Fruit fly (Drosophila melanogaster): Measurements from ENCODE around the gene CG6144.

CG6144 gene

dm6 chr2L:10506557-10507252 lies 18.2 kb downstream of the CG6144 start, which contains the start of the genes Myo31DF and CG6094 (continued):
- TF ChIP-seq gem (tag; optimal IDR thresholded peaks at IDR 0.05) (peak; percentile 39), grn (GFP tag; optimal IDR thresholded peaks at IDR 0.05) (no peak), oc (tag; optimal IDR thresholded peaks at IDR 0.05) (peak; percentile 0), CG4707 (GFP tag; optimal IDR thresholded peaks at IDR 0.05) (no peak), Doc3 (GFP tag; IDR thresholded peaks at IDR 0.05; ENCODE audit: partially characterized antibody) (no peak), ftz-f1 (GFP tag; optimal IDR thresholded peaks at IDR 0.05) (peak; percentile 48), CG8478 (optimal IDR thresholded peaks at IDR 0.05) (no peak)

- TF ChIP-seq Med (GFP tag) = peak; percentile 48
- TF ChIP-seq sob (GFP tag; IDR thresholded peaks at IDR 0.05) = 0 out of 2 replicates have a peak, but pooled peaks have one; percentile 12
- TF ChIP-seq Poxn (GFP tag; IDR thresholded peaks at IDR 0.05) = no peak
- TF ChIP-seq CG7928 (GFP tag; optimal IDR thresholded peaks at IDR 0.05) = no peak
- no peak for TF ChIP-seq h (optimal IDR thresholded peaks at IDR 0.05)
- no peak for TF ChIP-seq Hmx (GFP tag; optimal IDR thresholded peaks at IDR 0.05)
- TF ChIP-seq CG33213 (GFP tag; optimal IDR thresholded peaks at IDR 0.05) = no peak
Measured at dm6 chr2L:10510088-10510487, 21.6 kb downstream of the CG6144 start, which contains the start of gene CG7384. CG7384 (minus strand) TSS chr2L:10510453.

- TF ChIP-seq dmrt99B (tag; optimal IDR thresholded peaks at IDR 0.05) = no peak
- peak in 1 of 2 experiments; percentile 74 for TF ChIP-seq Pdp1 (GFP tag; optimal IDR thresholded peaks at IDR 0.05)
- no peak for TF ChIP-seq so (GFP tag; IDR thresholded peaks at IDR 0.05)
- TF ChIP-seq br (optimal IDR thresholded peaks at IDR 0.05) = no peak
- TF ChIP-seq CkIIα-i1 (GFP tag; IDR thresholded peaks at IDR 0.05) = no peak
- no peak for TF ChIP-seq Atf-2 (GFP tag; optimal IDR thresholded peaks at IDR 0.05)
Measured at dm6 chr2L:10510843-10511242, 22.3 kb downstream of the CG6144 start.

dm6 chr2L:10513837-10514499 lies 25.5 kb downstream of the CG6144 start:
- TF ChIP-seq GATAe (GFP tag; conservative IDR thresholded peaks at IDR 0.05) (no peak), nom (GFP tag; optimal IDR thresholded peaks at IDR 0.05) (peak; percentile 17), grn (GFP tag; optimal IDR thresholded peaks at IDR 0.05) (peak; percentile 38), exex (tag; optimal IDR thresholded peaks at IDR 0.05) (peak; percentile 54), CG8281 (tag; optimal IDR thresholded peaks at IDR 0.05) (peak; percentile 40)

dm6 chr2L:10514586-10515137 lies 26.2 kb downstream of the CG6144 start:
- no peak for TF ChIP-seq pum (GFP tag; optimal IDR thresholded peaks at IDR 0.05)
- no peak for TF ChIP-seq bowl (GFP tag; IDR thresholded peaks at IDR 0.05)
- TF ChIP-seq otp (GFP tag; IDR thresholded peaks at IDR 0.05) = no peak
- peak in 1 of 2 experiments; percentile 2 for TF ChIP-seq Hr78 (GFP tag; optimal IDR thresholded peaks at IDR 0.05)
- peak; percentile 27 for TF ChIP-seq grau (tag; optimal IDR thresholded peaks at IDR 0.05)
- TF ChIP-seq Drgx (GFP tag; IDR thresholded peaks at IDR 0.05) = peak; percentile 21; the same call in 1 of the 2 replicates
- no peak for TF ChIP-seq CG13123 (GFP tag; optimal IDR thresholded peaks at IDR 0.05)
- TF ChIP-seq bcd (GFP tag; optimal IDR thresholded peaks at IDR 0.05) = no peak
- 0 out of 2 replicates have a peak, but pooled peaks have one; percentile 8 for TF ChIP-seq Ptx1 (GFP tag; IDR thresholded peaks at IDR 0.05)
- TF ChIP-seq maf-S (GFP tag; optimal IDR thresholded peaks at IDR 0.05) = no peak
- TF ChIP-seq CG2199 (GFP tag; IDR thresholded peaks at IDR 0.05) = 0 out of 3 replicates have a peak, but pooled peaks have one; percentile 8
- no peak for TF ChIP-seq Bdp1 (GFP tag; optimal IDR thresholded peaks at IDR 0.05)
- no peak for TF ChIP-seq lmd (GFP tag; IDR thresholded peaks at IDR 0.05)
- TF ChIP-seq ftz-f1 (GFP tag; optimal IDR thresholded peaks at IDR 0.05) = peak; percentile 47
- TF ChIP-seq Dref (GFP tag; IDR thresholded peaks at IDR 0.05) = no peak
- TF ChIP-seq mirr (GFP tag; optimal IDR thresholded peaks at IDR 0.05) = peak; percentile 32
- no peak for TF ChIP-seq Mad (GFP tag; optimal IDR thresholded peaks at IDR 0.05)
- peak; percentile 33; the same call in 1 of the 2 replicates for TF ChIP-seq CG9932 (GFP tag; IDR thresholded peaks at IDR 0.05)
- TF ChIP-seq slp2 (GFP tag; optimal IDR thresholded peaks at IDR 0.05) = no peak
- TF ChIP-seq CG8089 (GFP tag; optimal IDR thresholded peaks at IDR 0.05) = no peak

Measured in whole organism, embryonic.